Worm (Caenorhabditis elegans) whole organism, L2 larva: ENCODE data around the gene srx-26.

ENCODE experiments used
- C34F6.9 ChIP-seq: fragments of 150-350 bp; optimal IDR thresholded peaks from 2 replicates; lab custom pipeline; 2014; ENCODE audit warnings: missing biosample characterization, missing genetic modification characterization
- Y55F3AM.14 ChIP-seq: fragments of 200-800 bp; sonication (Bioruptor generic); optimal IDR thresholded peaks from 2 replicates; lab custom pipeline; 2018; ENCODE audit warnings: mild to moderate bottlenecking, missing genetic modification characterization, missing compliant biosample characterization
- ZK546.5 ChIP-seq: sonication (generic microtip); optimal IDR thresholded peaks from 2 replicates; lab custom pipeline; 2017; ENCODE audit warnings: missing biosample characterization, missing genetic modification characterization
- alr-1 ChIP-seq: fragments of 150-350 bp; optimal IDR thresholded peaks from 2 replicates; lab custom pipeline; 2014; ENCODE audit warnings: missing biosample characterization, missing genetic modification characterization
- ama-1 ChIP-seq: fragments of 150-350 bp; optimal IDR thresholded peaks from 2 replicates; lab custom pipeline; 2018; ENCODE audit warnings: inconsistent platforms
- blmp-1 ChIP-seq: sonication (generic microtip); optimal IDR thresholded peaks from 2 replicates; lab custom pipeline; 2017; ENCODE audit warnings: missing genetic modification characterization, mild to moderate bottlenecking, missing compliant biosample characterization, antibody characterized with exemption, moderate library complexity; ENCODE audit not compliant: insufficient read depth
- ceh-16 ChIP-seq: fragments of 150-350 bp; optimal IDR thresholded peaks from 2 replicates; lab custom pipeline; 2014; ENCODE audit warnings: missing biosample characterization, missing genetic modification characterization
- ceh-82 ChIP-seq: fragments of 150-350 bp; optimal IDR thresholded peaks from 2 replicates; lab custom pipeline; 2014; ENCODE audit warnings: missing biosample characterization, missing genetic modification characterization
- crh-2 ChIP-seq: sonication (generic microtip); optimal IDR thresholded peaks from 2 replicates; lab custom pipeline; 2017; ENCODE audit warnings: missing biosample characterization, missing genetic modification characterization
- dmd-4 ChIP-seq: sonication (generic microtip); optimal IDR thresholded peaks from 2 replicates; lab custom pipeline; 2017; ENCODE audit warnings: missing biosample characterization, missing genetic modification characterization
- egl-27 ChIP-seq: sonication (generic microtip); optimal IDR thresholded peaks from 3 replicates; lab custom pipeline; 2017; ENCODE audit warnings: missing biosample characterization, missing genetic modification reagents, missing genetic modification characterization
- fos-1 ChIP-seq: fragments of 150-350 bp; optimal IDR thresholded peaks from 2 replicates; lab custom pipeline; 2014; ENCODE audit warnings: missing biosample characterization, missing genetic modification characterization
- lin-13 ChIP-seq: fragments of 150-350 bp; optimal IDR thresholded peaks from 2 replicates; lab custom pipeline; 2014; ENCODE audit warnings: missing biosample characterization, missing genetic modification reagents, missing genetic modification characterization
- mbf-1 ChIP-seq: sonication (generic microtip); optimal IDR thresholded peaks from 2 replicates; lab custom pipeline; 2017; ENCODE audit warnings: missing biosample characterization, missing genetic modification characterization
- mdl-1 ChIP-seq, 2 experiments: fragments of 150-350 bp in 1 of 2; sonication (generic microtip) in 1 of 2; optimal IDR thresholded peaks; 2 replicates each; lab custom pipeline; 2017; ENCODE audit warnings: missing biosample characterization in 2 of 2, missing genetic modification characterization in 2 of 2
- nhr-10 ChIP-seq: sonication (generic microtip); optimal IDR thresholded peaks from 2 replicates; lab custom pipeline; 2017; ENCODE audit warnings: missing biosample characterization, missing genetic modification characterization
- nhr-11 ChIP-seq: fragments of 150-350 bp; optimal IDR thresholded peaks from 2 replicates; lab custom pipeline; 2014; ENCODE audit warnings: missing biosample characterization, missing genetic modification characterization
- nhr-12 ChIP-seq: fragments of 150-350 bp; optimal IDR thresholded peaks from 2 replicates; lab custom pipeline; 2014; ENCODE audit warnings: missing biosample characterization, missing genetic modification characterization
- nhr-129 ChIP-seq: fragments of 150-350 bp; optimal IDR thresholded peaks from 2 replicates; lab custom pipeline; 2014; ENCODE audit warnings: missing biosample characterization, missing genetic modification characterization
- nhr-21 ChIP-seq: fragments of 150-350 bp; optimal IDR thresholded peaks from 2 replicates; lab custom pipeline; 2014; ENCODE audit warnings: missing biosample characterization, missing genetic modification characterization
- nhr-237 ChIP-seq: fragments of 150-350 bp; optimal IDR thresholded peaks from 2 replicates; lab custom pipeline; 2014; ENCODE audit warnings: missing biosample characterization, missing genetic modification characterization
- nhr-6 ChIP-seq: fragments of 150-350 bp; optimal IDR thresholded peaks from 2 replicates; lab custom pipeline; 2014; ENCODE audit warnings: missing biosample characterization, missing genetic modification characterization
- nhr-77 ChIP-seq: fragments of 150-350 bp; optimal IDR thresholded peaks from 2 replicates; lab custom pipeline; 2014; ENCODE audit warnings: missing biosample characterization, missing genetic modification characterization
- peb-1 ChIP-seq: fragments of 150-350 bp; optimal IDR thresholded peaks from 2 replicates; lab custom pipeline; 2014; ENCODE audit warnings: missing biosample characterization, missing genetic modification characterization
- sem-4 ChIP-seq: fragments of 150-350 bp; optimal IDR thresholded peaks from 2 replicates; lab custom pipeline; 2014; ENCODE audit warnings: missing biosample characterization, missing genetic modification reagents, missing genetic modification characterization
- skn-1 ChIP-seq: sonication (generic microtip); optimal IDR thresholded peaks from 2 replicates; lab custom pipeline; 2017; ENCODE audit warnings: missing biosample characterization, missing genetic modification characterization
- sma-9 ChIP-seq, 2 experiments: fragments of 150-350 bp in 1 of 2; sonication (generic microtip) in 1 of 2; optimal IDR thresholded peaks; 2 replicates each; lab custom pipeline; 2014 to 2016; ENCODE audit warnings: missing genetic modification characterization in 2 of 2, mild to moderate bottlenecking in 1 of 2, missing biosample characterization in 1 of 2, missing compliant biosample characterization in 1 of 2, missing genetic modification reagents in 1 of 2, moderate library complexity in 1 of 2
- snpc-4 ChIP-seq: fragments of 150-350 bp; optimal IDR thresholded peaks from 2 replicates; lab custom pipeline; 2014; ENCODE audit warnings: missing biosample characterization, missing genetic modification characterization
- unc-39 ChIP-seq: fragments of 150-350 bp; optimal IDR thresholded peaks from 2 replicates; lab custom pipeline; 2014; ENCODE audit warnings: missing biosample characterization, missing genetic modification characterization
- unc-55 ChIP-seq: fragments of 150-350 bp; sonication (generic microtip); optimal IDR thresholded peaks from 3 replicates; lab custom pipeline; 2014; ENCODE audit warnings: missing biosample characterization, missing genetic modification reagents, missing genetic modification characterization
- unc-62 ChIP-seq: fragments of 150-350 bp; optimal IDR thresholded peaks from 2 replicates; lab custom pipeline; 2014; ENCODE audit warnings: missing biosample characterization, missing genetic modification reagents, missing genetic modification characterization
- zag-1 ChIP-seq: fragments of 150-350 bp; optimal IDR thresholded peaks from 2 replicates; lab custom pipeline; 2014; ENCODE audit warnings: missing biosample characterization, missing genetic modification characterization
- ztf-4 ChIP-seq: fragments of 150-350 bp; optimal IDR thresholded peaks from 2 replicates; lab custom pipeline; 2014; ENCODE audit warnings: missing biosample characterization, missing genetic modification characterization

Gene srx-26

ce11 chrV:2742298-2742697, 10.6 kb downstream of the srx-26 start, which contains the start of gene srg-62:
Gene srg-62, minus strand, starts transcription at chrV:2742398.
- TF ChIP-seq blmp-1 (tag; lab: Kevin White, UChicago) (no peak), nhr-10 (no peak), zag-1 (tag; lab: Kevin White, UChicago) (no peak), lin-13 (no peak), ceh-16 (tag; lab: Kevin White, UChicago) (no peak), ceh-82 (tag; lab: Kevin White, UChicago) (no peak), unc-62 (GFP tag; lab: Kevin White, UChicago) (no peak)

- no peak for TF ChIP-seq ceh-82 (tag; lab: Kevin White, UChicago)
- no peak for TF ChIP-seq C34F6.9 (tag; lab: Kevin White, UChicago)
- TF ChIP-seq unc-55 (GFP tag; lab: Kevin White, UChicago): no peak
- no peak for TF ChIP-seq ceh-16 (tag; lab: Kevin White, UChicago)
- TF ChIP-seq nhr-21 (tag; lab: Kevin White, UChicago): no peak
- TF ChIP-seq Y55F3AM.14 (GFP tag; lab: Kevin White, UChicago): no peak
- no peak for TF ChIP-seq unc-39 (tag; lab: Kevin White, UChicago)
- TF ChIP-seq fos-1 (tag; lab: Kevin White, UChicago): no peak
- no peak for TF ChIP-seq dmd-4 (tag; lab: Kevin White, UChicago)
- no peak for TF ChIP-seq mdl-1 (tag; optimal IDR thresholded peaks at IDR 0.05; lab: Kevin White, UChicago)
- TF ChIP-seq ZK546.5 (tag; lab: Kevin White, UChicago): no peak
- TF ChIP-seq skn-1: no peak
- no peak for TF ChIP-seq ama-1
- TF ChIP-seq unc-62 (GFP tag; lab: Kevin White, UChicago): no peak
- TF ChIP-seq lin-13: no peak
- TF ChIP-seq peb-1 (tag; lab: Kevin White, UChicago): no peak
- TF ChIP-seq nhr-11 (tag; lab: Kevin White, UChicago): no peak
- TF ChIP-seq ztf-4 (tag; lab: Kevin White, UChicago): no peak
- no peak for TF ChIP-seq nhr-129 (tag; lab: Kevin White, UChicago)
- no peak for TF ChIP-seq sem-4 (tag; lab: Kevin White, UChicago)
- TF ChIP-seq, all 48 proteins: peak for 0
These were observed 12.7 kb downstream of the srx-26 start, which contains the start of gene srg-61 for ce11 chrV:2740228-2740627. Gene srg-61, minus strand, starts transcription at chrV:2740328.

- no peak for TF ChIP-seq nhr-129 (tag; lab: Kevin White, UChicago)
- peak; percentile 8 for TF ChIP-seq snpc-4 (tag; lab: Kevin White, UChicago)
These were observed 13.3 kb downstream of the srx-26 start for ce11 chrV:2739607-2740006.

- no peak for TF ChIP-seq ceh-16 (tag; lab: Kevin White, UChicago)
- no peak for TF ChIP-seq Y55F3AM.14 (GFP tag; lab: Kevin White, UChicago)
- TF ChIP-seq nhr-12 (tag; lab: Kevin White, UChicago): no peak
These were observed 14.7 kb downstream of the srx-26 start, which contains the start of gene srg-56 for ce11 chrV:2738174-2738573. Gene srg-56, minus strand, starts transcription at chrV:2738274.

ce11 chrV:2734360-2734759, 18.5 kb downstream of the srx-26 start, which contains the start of gene srg-57:
Gene srg-57, minus strand, starts transcription at chrV:2734460.
- TF ChIP-seq nhr-237 (tag; lab: Kevin White, UChicago): no peak
- TF ChIP-seq crh-2 (tag; lab: Kevin White, UChicago): no peak
- TF ChIP-seq sma-9 (GFP tag; optimal IDR thresholded peaks at IDR 0.05; lab: Kevin White, UChicago): no peak
- no peak for TF ChIP-seq sma-9 (tag; optimal IDR thresholded peaks at IDR 0.05; lab: Kevin White, UChicago)
- no peak for TF ChIP-seq fos-1 (tag; lab: Kevin White, UChicago)
- TF ChIP-seq nhr-6 (tag; lab: Kevin White, UChicago): no peak
- TF ChIP-seq nhr-11 (tag; lab: Kevin White, UChicago): no peak
- TF ChIP-seq nhr-77: no peak
- no peak for TF ChIP-seq nhr-12 (tag; lab: Kevin White, UChicago)
- no peak for TF ChIP-seq egl-27
- no peak for TF ChIP-seq Y55F3AM.14 (GFP tag; lab: Kevin White, UChicago)
- no peak for TF ChIP-seq C34F6.9 (tag; lab: Kevin White, UChicago)
- TF ChIP-seq mbf-1 (tag; lab: Kevin White, UChicago): no peak
- no peak for TF ChIP-seq mdl-1 (tag; optimal IDR thresholded peaks at IDR 0.05; lab: Kevin White, UChicago)
- no peak for TF ChIP-seq alr-1 (tag; lab: Kevin White, UChicago)
- no peak for TF ChIP-seq snpc-4 (tag; lab: Kevin White, UChicago)
